Worm (Caenorhabditis elegans) whole organism, late embryonic: ENCODE results near the gene ZC262.13.

ENCODE experiments used
- C08G9.2 ChIP-seq: sonication (generic microtip); optimal IDR thresholded peaks from 2 replicates; lab custom pipeline; 2016; ENCODE audit warnings: mild to moderate bottlenecking, missing genetic modification characterization, moderate library complexity, missing compliant biosample characterization
- C38D4.7 ChIP-seq: fragments of 200-800 bp; sonication (Bioruptor generic); optimal IDR thresholded peaks from 2 replicates; lab custom pipeline; 2018; ENCODE audit warnings: mild to moderate bottlenecking, missing genetic modification characterization, moderate library complexity, missing compliant biosample characterization
- F13H6.1 ChIP-seq: sonication (generic microtip); optimal IDR thresholded peaks from 2 replicates; lab custom pipeline; 2016; ENCODE audit warnings: missing genetic modification characterization, missing compliant biosample characterization
- K09A11.1 ChIP-seq: sonication (generic microtip); optimal IDR thresholded peaks from 2 replicates; lab custom pipeline; 2017; ENCODE audit warnings: antibody characterized with exemption, mild to moderate bottlenecking, missing genetic modification characterization, missing compliant biosample characterization; ENCODE audit not compliant: insufficient read depth
- ama-1 ChIP-seq: fragments of 150-350 bp; optimal IDR thresholded peaks from 2 replicates; lab custom pipeline; 2014
- ceh-14 ChIP-seq: sonication (generic microtip); optimal IDR thresholded peaks from 2 replicates; lab custom pipeline; 2016; ENCODE audit warnings: missing genotype, missing genetic modification characterization, missing compliant biosample characterization
- ceh-18 ChIP-seq: sonication (generic microtip); optimal IDR thresholded peaks from 2 replicates; lab custom pipeline; 2016; ENCODE audit warnings: missing genetic modification characterization, missing compliant biosample characterization
- ceh-19 ChIP-seq: fragments of 200-800 bp; sonication (Bioruptor generic); optimal IDR thresholded peaks from 2 replicates; lab custom pipeline; 2018; ENCODE audit warnings: mild to moderate bottlenecking, missing genetic modification characterization, missing compliant biosample characterization
- ceh-2 ChIP-seq: sonication (generic microtip); optimal IDR thresholded peaks from 2 replicates; lab custom pipeline; 2016; ENCODE audit warnings: missing genotype, missing genetic modification characterization, missing compliant biosample characterization
- ceh-30 ChIP-seq: fragments of 150-350 bp; optimal IDR thresholded peaks from 2 replicates; lab custom pipeline; 2014; ENCODE audit warnings: missing biosample characterization, missing genetic modification characterization
- ceh-31 ChIP-seq: sonication (generic microtip); optimal IDR thresholded peaks from 2 replicates; lab custom pipeline; 2016; ENCODE audit warnings: missing genetic modification characterization, missing compliant biosample characterization
- ceh-34 ChIP-seq: sonication (generic microtip); optimal IDR thresholded peaks from 2 replicates; lab custom pipeline; 2016; ENCODE audit warnings: mild to moderate bottlenecking, missing genetic modification characterization, missing compliant biosample characterization
- ceh-9 ChIP-seq: sonication (generic microtip); optimal IDR thresholded peaks from 2 replicates; lab custom pipeline; 2016; ENCODE audit warnings: mild to moderate bottlenecking, missing genetic modification characterization, inconsistent platforms, missing compliant biosample characterization
- che-1 ChIP-seq: sonication (generic microtip); optimal IDR thresholded peaks from 2 replicates; lab custom pipeline; 2016; ENCODE audit warnings: mild to moderate bottlenecking, missing genetic modification characterization, missing compliant biosample characterization
- dmd-4 ChIP-seq: sonication (generic microtip); optimal IDR thresholded peaks from 2 replicates; lab custom pipeline; 2016; ENCODE audit warnings: borderline replicate concordance, missing genetic modification characterization, missing compliant biosample characterization
- dve-1 ChIP-seq: sonication (generic microtip); optimal IDR thresholded peaks from 2 replicates; lab custom pipeline; 2017; ENCODE audit warnings: antibody characterized with exemption, mild to moderate bottlenecking, missing genetic modification characterization, missing compliant biosample characterization
- elt-4 ChIP-seq: sonication (generic microtip); optimal IDR thresholded peaks from 2 replicates; lab custom pipeline; 2016; ENCODE audit warnings: missing genetic modification characterization, missing compliant biosample characterization
- ets-4 ChIP-seq: sonication (generic microtip); optimal IDR thresholded peaks from 2 replicates; lab custom pipeline; 2016; ENCODE audit warnings: missing genetic modification characterization, missing compliant biosample characterization
- fax-1 ChIP-seq: sonication (generic microtip); optimal IDR thresholded peaks from 2 replicates; lab custom pipeline; 2016; ENCODE audit warnings: missing genotype, missing genetic modification characterization, missing compliant biosample characterization
- hlh-15 ChIP-seq: sonication (generic microtip); optimal IDR thresholded peaks from 2 replicates; lab custom pipeline; 2016; ENCODE audit warnings: missing genetic modification characterization, missing compliant biosample characterization
- hlh-30 ChIP-seq: sonication (generic microtip); optimal IDR thresholded peaks from 2 replicates; lab custom pipeline; 2017; ENCODE audit warnings: antibody characterized with exemption, missing genetic modification characterization, missing compliant biosample characterization; ENCODE audit not compliant: insufficient read depth
- hlh-6 ChIP-seq: sonication (generic microtip); optimal IDR thresholded peaks from 2 replicates; lab custom pipeline; 2016; ENCODE audit warnings: missing genotype, missing genetic modification characterization, missing compliant biosample characterization
- hlh-8 ChIP-seq: sonication (generic microtip); optimal IDR thresholded peaks from 2 replicates; lab custom pipeline; 2016; ENCODE audit warnings: missing genotype, missing genetic modification characterization, missing compliant biosample characterization
- mec-3 ChIP-seq: sonication (generic microtip); optimal IDR thresholded peaks from 2 replicates; lab custom pipeline; 2016; ENCODE audit warnings: borderline replicate concordance, missing genetic modification characterization, missing compliant biosample characterization
- nfya-1 ChIP-seq: sonication (generic microtip); optimal IDR thresholded peaks from 2 replicates; lab custom pipeline; 2017; ENCODE audit warnings: missing genetic modification characterization, mild to moderate bottlenecking, missing compliant biosample characterization, antibody characterized with exemption, moderate library complexity
- npax-4 ChIP-seq: sonication (generic microtip); optimal IDR thresholded peaks from 2 replicates; lab custom pipeline; 2016; ENCODE audit warnings: missing genetic modification characterization, missing compliant biosample characterization
- pag-3 ChIP-seq: sonication (generic microtip); optimal IDR thresholded peaks from 2 replicates; lab custom pipeline; 2016; ENCODE audit warnings: missing compliant biosample characterization, missing genetic modification characterization, borderline replicate concordance
- pat-9 ChIP-seq: fragments of 200-800 bp; sonication (Bioruptor generic); optimal IDR thresholded peaks from 2 replicates; lab custom pipeline; 2018; ENCODE audit warnings: mild to moderate bottlenecking, missing genetic modification characterization, moderate library complexity, missing compliant biosample characterization
- pha-2 ChIP-seq: sonication (generic microtip); optimal IDR thresholded peaks from 2 replicates; lab custom pipeline; 2017; ENCODE audit warnings: mild to moderate bottlenecking, missing genetic modification characterization, missing compliant biosample characterization
- pros-1 ChIP-seq: fragments of 150-350 bp; optimal IDR thresholded peaks from 2 replicates; lab custom pipeline; 2014; ENCODE audit warnings: missing biosample characterization, missing genetic modification reagents, missing genetic modification characterization
- ref-2 ChIP-seq: sonication (generic microtip); optimal IDR thresholded peaks from 2 replicates; lab custom pipeline; 2016; ENCODE audit warnings: missing genetic modification characterization, missing compliant biosample characterization
- rnt-1 ChIP-seq: sonication (generic microtip); optimal IDR thresholded peaks from 2 replicates; lab custom pipeline; 2016; ENCODE audit warnings: missing genetic modification characterization, missing compliant biosample characterization
- sdc-2 ChIP-seq: sonication (generic microtip); optimal IDR thresholded peaks from 2 replicates; lab custom pipeline; 2016; ENCODE audit warnings: missing genotype, missing genetic modification characterization, missing compliant biosample characterization
- sox-4 ChIP-seq: sonication (generic microtip); optimal IDR thresholded peaks from 2 replicates; lab custom pipeline; 2017; ENCODE audit warnings: mild to moderate bottlenecking, missing genetic modification characterization, inconsistent platforms, missing compliant biosample characterization
- syd-9 ChIP-seq: sonication (generic microtip); optimal IDR thresholded peaks from 2 replicates; lab custom pipeline; 2016; ENCODE audit warnings: mild to moderate bottlenecking, missing genetic modification characterization, moderate library complexity, missing compliant biosample characterization
- tbx-2 ChIP-seq: sonication (generic microtip); optimal IDR thresholded peaks from 2 replicates; lab custom pipeline; 2016; ENCODE audit warnings: missing genetic modification characterization, missing compliant biosample characterization
- tbx-7 ChIP-seq: sonication (generic microtip); optimal IDR thresholded peaks from 2 replicates; lab custom pipeline; 2016; ENCODE audit warnings: missing genotype, missing genetic modification characterization, missing compliant biosample characterization
- unc-3 ChIP-seq, 2 experiments: fragments of 200-800 bp in 1 of 2; sonication (Bioruptor generic) in 1 of 2; sonication (generic microtip) in 1 of 2; conservative IDR thresholded peaks in 1 of 2; optimal IDR thresholded peaks in 1 of 2; 2 replicates each; pipeline versions ENCODE4 v1.3.6 to Lab custom; 2016 to 2022; ENCODE audit warnings: missing compliant biosample characterization in 2 of 2, missing genetic modification characterization in 2 of 2, missing genetic modification reagents in 1 of 2
- unc-42 ChIP-seq: sonication (generic microtip); optimal IDR thresholded peaks from 2 replicates; lab custom pipeline; 2016; ENCODE audit warnings: missing genotype, missing genetic modification characterization, missing compliant biosample characterization
- unc-55 ChIP-seq: sonication (generic microtip); optimal IDR thresholded peaks from 2 replicates; lab custom pipeline; 2017; ENCODE audit warnings: missing biosample characterization, missing genetic modification reagents, missing genetic modification characterization
- unc-86 ChIP-seq: sonication (generic microtip); optimal IDR thresholded peaks from 2 replicates; lab custom pipeline; 2016; ENCODE audit warnings: missing genetic modification characterization, missing compliant biosample characterization
- zip-5 ChIP-seq: sonication (generic microtip); optimal IDR thresholded peaks from 2 replicates; lab custom pipeline; 2016; ENCODE audit warnings: missing genetic modification characterization, missing compliant biosample characterization
- ztf-16 ChIP-seq: sonication (generic microtip); optimal IDR thresholded peaks from 2 replicates; lab custom pipeline; 2017; ENCODE audit warnings: missing genetic modification characterization, missing compliant biosample characterization

ZC262.13 gene

DNA sequence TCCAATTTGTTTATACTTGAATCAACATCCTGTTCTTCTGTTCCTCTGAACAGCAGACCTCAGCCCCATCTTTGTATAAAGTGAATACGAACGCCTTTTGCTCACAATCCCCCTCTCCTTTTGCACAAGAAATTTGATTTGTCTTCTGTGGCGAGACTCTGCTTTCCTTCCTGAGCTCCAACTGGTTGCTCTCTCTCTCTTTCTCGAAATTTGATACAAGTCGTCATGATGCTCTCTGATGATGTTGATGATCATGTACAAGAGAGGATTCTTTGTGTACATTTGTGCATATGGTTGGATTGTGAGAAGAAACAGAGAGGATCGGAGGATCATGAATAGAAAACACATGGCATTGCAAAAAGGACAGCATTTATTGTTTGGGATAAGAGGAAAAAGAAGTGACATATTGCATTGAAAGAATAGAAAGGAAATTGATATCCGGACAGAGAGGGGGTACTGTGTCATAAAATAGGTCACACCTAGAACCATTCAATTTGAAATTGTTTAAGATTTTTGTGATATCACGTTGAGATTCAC, 25.1 kb upstream of the ZC262.13 start:
- TF ChIP-seq unc-42 (tag; lab: Kevin White, UChicago) (peak; percentile 22), ceh-34 (tag; lab: Kevin White, UChicago) (peak; percentile 82), hlh-8 (tag; lab: Kevin White, UChicago) (peak; percentile 3), ref-2 (no peak)

DNA sequence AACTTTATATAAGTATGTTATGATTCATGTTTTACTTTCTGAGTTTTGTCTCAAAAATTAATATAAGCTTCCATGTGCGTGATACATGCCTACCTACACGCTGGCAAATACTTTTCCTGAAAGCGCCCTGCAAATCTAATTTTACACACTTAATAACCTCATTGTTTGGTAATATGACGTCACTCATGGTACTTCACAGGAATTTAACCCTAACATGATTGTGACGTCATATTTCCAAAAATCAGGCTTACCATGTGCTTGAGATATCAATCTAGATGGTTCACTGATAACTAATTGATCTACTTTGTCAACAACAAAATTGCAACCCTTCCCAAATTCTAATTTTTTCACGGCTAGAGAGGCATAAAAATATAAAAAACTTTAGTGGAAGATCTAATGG, 22.6 kb upstream of the ZC262.13 start:
- TF ChIP-seq hlh-15 (tag; lab: Kevin White, UChicago) (no peak), pat-9 (tag; lab: Kevin White, UChicago) (no peak), sox-4 (tag; lab: Kevin White, UChicago) (no peak), npax-4 (tag; lab: Kevin White, UChicago) (no peak), ceh-18 (tag; lab: Kevin White, UChicago) (no peak), ceh-19 (GFP tag; lab: Kevin White, UChicago) (no peak), pros-1 (tag; lab: Kevin White, UChicago) (no peak), ceh-14 (no peak), tbx-2 (tag; lab: Kevin White, UChicago) (no peak), pha-2 (tag; lab: Kevin White, UChicago) (no peak), C38D4.7 (GFP tag; lab: Kevin White, UChicago) (no peak), mec-3 (tag; lab: Kevin White, UChicago) (no peak), ceh-9 (tag; lab: Kevin White, UChicago) (no peak)

DNA sequence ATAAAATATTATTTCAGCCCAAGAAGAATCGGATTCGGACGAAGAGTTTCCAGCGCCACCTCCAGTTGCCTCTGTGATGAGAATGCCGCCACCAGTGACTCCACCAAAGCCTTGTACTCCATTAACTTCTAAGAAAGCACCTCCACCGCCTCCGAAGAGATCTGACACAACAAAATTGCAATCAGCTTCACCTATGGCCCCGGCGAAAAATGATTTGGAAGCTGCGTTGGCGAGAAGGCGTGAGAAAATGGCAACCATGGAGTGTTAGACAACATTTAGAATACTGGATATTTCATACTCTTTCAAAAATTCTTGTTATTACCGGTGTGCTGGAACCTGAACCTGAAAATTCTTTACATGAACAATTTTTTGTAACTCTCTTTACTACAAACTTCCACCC, 20.7 kb upstream of the ZC262.13 start:
- no peak for TF ChIP-seq ama-1
- TF ChIP-seq tbx-2 (tag; lab: Kevin White, UChicago), result no peak

DNA sequence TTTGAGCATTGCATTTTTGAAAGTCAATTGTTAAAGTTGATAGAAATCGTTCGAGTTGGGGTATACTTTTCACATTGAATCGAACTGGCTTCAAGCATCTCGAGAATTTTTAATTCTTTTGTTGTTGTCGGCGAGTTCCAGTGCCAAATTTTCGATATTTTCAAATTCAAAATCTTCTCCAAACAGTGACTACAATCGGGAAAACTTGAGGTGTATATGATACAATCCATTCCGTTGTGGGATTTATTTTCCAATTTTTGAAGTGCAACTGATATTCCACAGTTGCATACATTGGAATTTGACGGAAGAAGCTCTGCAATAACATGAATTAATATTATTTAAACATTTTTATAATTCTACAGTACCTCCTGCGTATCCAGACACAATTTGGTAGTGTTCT, 20.2 kb upstream of the ZC262.13 start:
- TF ChIP-seq ceh-2 (tag; lab: Kevin White, UChicago), result no peak
- TF ChIP-seq ama-1, result no peak
- TF ChIP-seq ceh-30 (tag; lab: Kevin White, UChicago), result no peak
- TF ChIP-seq tbx-7 (tag; lab: Kevin White, UChicago), result no peak
- TF ChIP-seq K09A11.1 (tag; lab: Kevin White, UChicago), result no peak
- no peak for TF ChIP-seq unc-55 (GFP tag; lab: Kevin White, UChicago)
- TF ChIP-seq hlh-30 (tag; lab: Kevin White, UChicago), result no peak
- no peak for TF ChIP-seq dve-1
- TF ChIP-seq ref-2, result no peak
- no peak for TF ChIP-seq hlh-6 (tag; lab: Kevin White, UChicago)
- no peak for TF ChIP-seq unc-86 (tag; lab: Kevin White, UChicago)
- no peak for TF ChIP-seq syd-9 (tag; lab: Kevin White, UChicago)
- TF ChIP-seq elt-4 (tag; lab: Kevin White, UChicago), result no peak
- TF ChIP-seq, all 69 proteins: peak for 0

DNA sequence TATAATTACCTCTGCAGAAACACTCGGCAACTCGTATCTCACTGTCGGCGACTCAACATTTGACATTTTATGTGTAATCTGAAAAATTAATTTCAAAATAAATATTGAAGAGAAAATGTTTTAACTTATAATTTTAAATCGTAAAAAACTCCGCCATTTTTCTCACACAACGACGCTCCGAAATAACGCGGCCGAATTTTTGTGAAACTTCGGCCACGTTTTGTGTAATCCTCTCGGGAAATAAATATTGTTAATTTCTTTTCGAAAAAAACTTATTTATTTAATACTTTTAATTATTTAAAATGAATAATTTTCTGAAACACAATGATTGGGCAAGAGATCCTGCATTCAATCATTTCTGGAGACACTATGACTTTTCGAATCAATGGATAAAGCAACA, 18.7 kb upstream of the ZC262.13 start, which contains the start of the genes F10E9.7 and F10E9.5:
Gene F10E9.7, minus strand, starts transcription at position 86 of the 400 bp plus-strand sequence.
Gene F10E9.5, plus strand, starts transcription at position 237 of the 400 bp plus-strand sequence.
- TF ChIP-seq ets-4 (tag; lab: Kevin White, UChicago) (peak; percentile 87), nfya-1 (tag; lab: Kevin White, UChicago) (peak; percentile 24), F13H6.1 (tag; lab: Kevin White, UChicago) (peak; percentile 21), unc-42 (tag; lab: Kevin White, UChicago) (peak; percentile 24), ceh-14 (peak; percentile 28), dmd-4 (tag; lab: Kevin White, UChicago) (no peak), sdc-2 (tag; lab: Kevin White, UChicago) (no peak), ceh-31 (tag; lab: Kevin White, UChicago) (peak; percentile 94), zip-5 (tag; lab: Kevin White, UChicago) (peak; percentile 84), pat-9 (tag; lab: Kevin White, UChicago) (no peak), ref-2 (peak; percentile 80), tbx-7 (tag; lab: Kevin White, UChicago) (peak; percentile 81), rnt-1 (tag; lab: Kevin White, UChicago) (peak; percentile 12), pag-3 (tag; lab: Kevin White, UChicago) (no peak), unc-3 (GFP tag; conservative IDR thresholded peaks at IDR 0.05; lab: Robert Waterston, UW) (no peak), unc-3 (tag; optimal IDR thresholded peaks at IDR 0.05; lab: Kevin White, UChicago) (peak; percentile 29), ceh-34 (tag; lab: Kevin White, UChicago) (peak; percentile 49), C08G9.2 (peak; percentile 86), fax-1 (peak; percentile 45), pha-2 (tag; lab: Kevin White, UChicago) (no peak), ceh-18 (tag; lab: Kevin White, UChicago) (peak; percentile 2), tbx-2 (tag; lab: Kevin White, UChicago) (peak; percentile 82), che-1 (no peak), ztf-16 (tag; lab: Kevin White, UChicago) (peak; percentile 18), ceh-2 (tag; lab: Kevin White, UChicago) (peak; percentile 93)
